Worm (Caenorhabditis elegans) whole organism, early embryonic: ENCODE results near the gene dct-18.

ENCODE experiments used
- B0310.2 ChIP-seq: sonication (generic microtip); optimal IDR thresholded peaks from 2 replicates; lab custom pipeline; 2016; ENCODE audit warnings: mild to moderate bottlenecking, missing genetic modification characterization, missing compliant biosample characterization
- F13C5.2 ChIP-seq: sonication (generic microtip); optimal IDR thresholded peaks from 2 replicates; lab custom pipeline; 2017; ENCODE audit warnings: mild to moderate bottlenecking, missing genetic modification characterization, inconsistent platforms, missing compliant biosample characterization
- aly-1 ChIP-seq: sonication (generic microtip); optimal IDR thresholded peaks from 2 replicates; lab custom pipeline; 2016; ENCODE audit warnings: missing genetic modification characterization, missing compliant biosample characterization
- ama-1 ChIP-seq: fragments of 150-350 bp; optimal IDR thresholded peaks from 2 replicates; lab custom pipeline; 2014
- ceh-13 ChIP-seq: fragments of 200-800 bp; sonication (Bioruptor generic); optimal IDR thresholded peaks from 2 replicates; lab custom pipeline; 2018; ENCODE audit warnings: mild to moderate bottlenecking, missing genetic modification characterization, missing compliant biosample characterization
- ceh-36 ChIP-seq: sonication (generic microtip); optimal IDR thresholded peaks from 2 replicates; lab custom pipeline; 2016; ENCODE audit warnings: missing genetic modification characterization, inconsistent platforms, missing compliant biosample characterization
- ets-7 ChIP-seq: sonication (generic microtip); optimal IDR thresholded peaks from 2 replicates; lab custom pipeline; 2016; ENCODE audit warnings: missing genotype, missing genetic modification characterization, missing compliant biosample characterization
- flt-1 ChIP-seq: fragments of 200-800 bp; sonication (Bioruptor generic); IDR thresholded peaks from 2 replicates; pipeline ENCODE4 v1.3.6; 2022; ENCODE audit warnings: missing genetic modification characterization, missing compliant biosample characterization
- hmbx-1 ChIP-seq: sonication (generic microtip); optimal IDR thresholded peaks from 2 replicates; lab custom pipeline; 2016; ENCODE audit warnings: mild to moderate bottlenecking, missing genetic modification characterization, missing compliant biosample characterization
- hmg-4 ChIP-seq: fragments of 200-800 bp; sonication (Bioruptor generic); optimal IDR thresholded peaks from 2 replicates; lab custom pipeline; 2018; ENCODE audit warnings: mild to moderate bottlenecking, missing genetic modification characterization, missing compliant biosample characterization
- hnd-1 ChIP-seq: sonication (generic microtip); optimal IDR thresholded peaks from 2 replicates; lab custom pipeline; 2016; ENCODE audit warnings: missing genetic modification characterization, missing compliant biosample characterization
- pes-1 ChIP-seq: fragments of 200-800 bp; sonication (Bioruptor generic); IDR thresholded peaks from 2 replicates; pipeline ENCODE4 v1.3.6; 2022; ENCODE audit warnings: missing genetic modification reagents, missing genetic modification characterization, missing compliant biosample characterization
- scrt-1 ChIP-seq: fragments of 200-800 bp; sonication (Bioruptor generic); IDR thresholded peaks from 2 replicates; pipeline ENCODE4 v1.3.6; 2022; ENCODE audit warnings: missing genetic modification characterization, missing compliant biosample characterization
- sea-1 ChIP-seq: fragments of 200-800 bp; sonication (Bioruptor generic); conservative IDR thresholded peaks from 2 replicates; pipeline ENCODE4 v1.3.6; 2022; ENCODE audit warnings: missing genetic modification characterization, missing compliant biosample characterization
- tbx-11 ChIP-seq: fragments of 200-800 bp; sonication (Bioruptor generic); IDR thresholded peaks from 2 replicates; pipeline ENCODE4 v1.3.6; 2022; ENCODE audit warnings: missing genetic modification characterization, missing compliant biosample characterization
- tbx-37 ChIP-seq: fragments of 200-800 bp; sonication (Bioruptor generic); conservative IDR thresholded peaks from 2 replicates; pipeline ENCODE4 v1.3.6; 2022; ENCODE audit warnings: missing genetic modification reagents, missing genetic modification characterization, missing compliant biosample characterization
- tra-4 ChIP-seq: sonication (generic microtip); optimal IDR thresholded peaks from 2 replicates; lab custom pipeline; 2017; ENCODE audit warnings: missing genetic modification characterization, missing compliant biosample characterization

The dct-18 gene

ce11 chrII:12981980-12982575, 50.4 kb downstream of the dct-18 start:
- TF ChIP-seq sea-1 (GFP tag; lab: Robert Waterston, UW) (no peak), pes-1 (no peak), ama-1 (lab: Kevin White, UChicago) (no peak), ceh-36 (no peak)

- TF ChIP-seq ama-1 (lab: Kevin White, UChicago) (no peak), hmbx-1 (tag; lab: Kevin White, UChicago) (no peak), F13C5.2 (tag; lab: Kevin White, UChicago) (no peak), ets-7 (tag; lab: Kevin White, UChicago) (no peak), hmg-4 (GFP tag; lab: Kevin White, UChicago) (no peak), aly-1 (tag; lab: Kevin White, UChicago) (no peak), tbx-37 (GFP tag; lab: Robert Waterston, UW) (no peak), B0310.2 (no peak), ceh-36 (no peak), flt-1 (GFP tag; lab: Robert Waterston, UW) (no peak), hnd-1 (tag; lab: Kevin White, UChicago) (no peak), ceh-13 (no peak), pes-1 (no peak), scrt-1 (no peak), tra-4 (tag; lab: Kevin White, UChicago) (no peak), tbx-11 (GFP tag; lab: Robert Waterston, UW) (no peak), sea-1 (GFP tag; lab: Robert Waterston, UW) (no peak)
These were observed 51.2 kb downstream of the dct-18 start for ce11 chrII:12982830-12983229.
